Fruit fly (Drosophila melanogaster): ENCODE measurements around the gene CheA84a.

CheA84a gene

DNA sequence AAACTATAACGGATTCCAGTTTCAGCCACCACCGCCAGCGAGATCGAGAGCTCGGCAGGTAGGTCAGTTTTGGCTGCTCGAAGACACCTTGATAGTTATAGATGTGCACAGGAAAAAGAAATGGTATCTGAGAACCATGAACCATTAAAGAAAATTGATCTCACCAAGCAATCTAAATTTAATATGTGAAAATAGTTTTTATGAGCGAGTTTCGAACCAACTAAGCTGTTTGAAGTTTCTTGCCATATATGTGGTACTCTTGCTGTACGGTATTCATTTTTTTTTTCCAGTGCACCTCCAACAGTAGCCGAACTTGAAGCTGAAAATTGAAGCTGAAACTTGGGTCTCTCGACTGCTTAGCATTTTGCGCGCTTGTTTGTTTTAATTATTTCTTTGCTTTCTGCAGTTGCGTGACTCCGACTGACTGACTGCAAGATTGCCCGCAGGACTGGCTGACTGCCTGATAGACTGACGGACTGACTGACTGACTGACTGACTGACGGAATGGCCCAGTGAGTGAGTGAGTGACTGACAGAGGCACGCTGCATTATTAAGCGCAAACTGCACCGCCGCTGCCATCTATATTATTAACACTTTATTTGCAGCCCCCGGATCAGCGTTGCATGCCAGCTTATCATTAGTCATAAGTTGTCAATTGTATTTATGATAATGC, 33.0 kb downstream of the CheA84a start (continued):
- TF ChIP-seq gem (tag; optimal IDR thresholded peaks at IDR 0.05) (peak; percentile 75), CG14441 (GFP tag; IDR thresholded peaks at IDR 0.05) (peak; percentile 41; the same call in 1 of the 2 replicates), tup (GFP tag; optimal IDR thresholded peaks at IDR 0.05) (no peak), nerfin-2 (GFP tag; IDR thresholded peaks at IDR 0.05; ENCODE audit: partially characterized antibody) (no peak), insv (GFP tag; optimal IDR thresholded peaks at IDR 0.05) (no peak), slp2 (GFP tag; optimal IDR thresholded peaks at IDR 0.05) (no peak), Hr39 (optimal IDR thresholded peaks at IDR 0.05) (no peak), CG17912 (GFP tag; optimal IDR thresholded peaks at IDR 0.05) (no peak), bsh (GFP tag; optimal IDR thresholded peaks at IDR 0.05) (peak in 1 of 2 experiments; percentile 56), GATAe (GFP tag; conservative IDR thresholded peaks at IDR 0.05) (no peak), CG18011 (GFP tag; optimal IDR thresholded peaks at IDR 0.05) (no peak), Dek (tag; optimal IDR thresholded peaks at IDR 0.05) (no peak), Opbp (GFP tag; IDR thresholded peaks at IDR 0.05; ENCODE audit: partially characterized antibody) (no peak), MESR4 (GFP tag; optimal IDR thresholded peaks at IDR 0.05) (no peak), CG10959 (GFP tag; IDR thresholded peaks at IDR 0.05) (peak; percentile 49), CG32767 (GFP tag; IDR thresholded peaks at IDR 0.05) (0 out of 2 replicates have a peak, but pooled peaks have one; percentile 27), CG8388 (GFP tag; optimal IDR thresholded peaks at IDR 0.05) (peak; percentile 42), HLH3B (GFP tag; IDR thresholded peaks at IDR 0.05) (peak; percentile 48), Mrtf (GFP tag; IDR thresholded peaks at IDR 0.05) (no peak), Mad (GFP tag; optimal IDR thresholded peaks at IDR 0.05) (peak; percentile 8), Nf-YA (GFP tag; IDR thresholded peaks at IDR 0.05) (no peak), cas (GFP tag; IDR thresholded peaks at IDR 0.05) (no peak), Gsc (GFP tag; IDR thresholded peaks at IDR 0.05) (no peak), sd (tag; optimal IDR thresholded peaks at IDR 0.05) (no peak), Hmr (GFP tag; optimal IDR thresholded peaks at IDR 0.05) (no peak), unc-4 (GFP tag; IDR thresholded peaks at IDR 0.05; ENCODE audit: partially characterized antibody) (no peak), chinmo (GFP tag; IDR thresholded peaks at IDR 0.05; ENCODE audit: partially characterized antibody) (no peak), rib (GFP tag; IDR thresholded peaks at IDR 0.05) (no peak), ash1 (GFP tag; optimal IDR thresholded peaks at IDR 0.05) (no peak), Hmx (GFP tag; optimal IDR thresholded peaks at IDR 0.05) (no peak), CG7786 (GFP tag; optimal IDR thresholded peaks at IDR 0.05) (peak; percentile 14), CG6791 (GFP tag; IDR thresholded peaks at IDR 0.05; ENCODE audit: partially characterized antibody) (no peak), B-H2 (GFP tag; optimal IDR thresholded peaks at IDR 0.05) (no peak), ERR (GFP tag; optimal IDR thresholded peaks at IDR 0.05) (no peak), CG6813 (GFP tag; optimal IDR thresholded peaks at IDR 0.05) (no peak), pho (GFP tag; optimal IDR thresholded peaks at IDR 0.05) (no peak), CG17568 (GFP tag; optimal IDR thresholded peaks at IDR 0.05) (no peak), tgo (GFP tag; IDR thresholded peaks at IDR 0.05) (peak; percentile 44), Scr (GFP tag; IDR thresholded peaks at IDR 0.05; ENCODE audit: partially characterized antibody) (no peak), hbn (GFP tag; IDR thresholded peaks at IDR 0.05; ENCODE audit: partially characterized antibody) (no peak), CG7839 (tag; optimal IDR thresholded peaks at IDR 0.05) (peak; percentile 42), zfh1 (GFP tag; IDR thresholded peaks at IDR 0.05) (peak; percentile 44; the same call in 1 of the 3 replicates), yki (optimal IDR thresholded peaks at IDR 0.05) (no peak), CG11093 (GFP tag; IDR thresholded peaks at IDR 0.05) (no peak; the same call in 2 of the 3 replicates), CG13123 (GFP tag; optimal IDR thresholded peaks at IDR 0.05) (no peak), CG11456 (GFP tag; IDR thresholded peaks at IDR 0.05) (no peak), ems (GFP tag; optimal IDR thresholded peaks at IDR 0.05) (peak; percentile 14), repo (GFP tag; optimal IDR thresholded peaks at IDR 0.05) (no peak), chm (GFP tag; IDR thresholded peaks at IDR 0.05) (0 out of 2 replicates have a peak, but pooled peaks have one; percentile 12), CG8359 (GFP tag; optimal IDR thresholded peaks at IDR 0.05; ENCODE audit: borderline replicate concordance) (peak; percentile 24)
